Fruit fly (Drosophila melanogaster) S2 (cell line): ENCODE data around the gene CG5639.

Experiments
- CG8478 ChIP-seq: fragments of >200 bp; optimal IDR thresholded peaks from 2 replicates; lab custom pipeline; 2018
- CTCF ChIP-seq, 2 experiments: fragments of >200 bp; optimal IDR thresholded peaks; 2 replicates each; lab custom pipeline; 2018

DNA sequence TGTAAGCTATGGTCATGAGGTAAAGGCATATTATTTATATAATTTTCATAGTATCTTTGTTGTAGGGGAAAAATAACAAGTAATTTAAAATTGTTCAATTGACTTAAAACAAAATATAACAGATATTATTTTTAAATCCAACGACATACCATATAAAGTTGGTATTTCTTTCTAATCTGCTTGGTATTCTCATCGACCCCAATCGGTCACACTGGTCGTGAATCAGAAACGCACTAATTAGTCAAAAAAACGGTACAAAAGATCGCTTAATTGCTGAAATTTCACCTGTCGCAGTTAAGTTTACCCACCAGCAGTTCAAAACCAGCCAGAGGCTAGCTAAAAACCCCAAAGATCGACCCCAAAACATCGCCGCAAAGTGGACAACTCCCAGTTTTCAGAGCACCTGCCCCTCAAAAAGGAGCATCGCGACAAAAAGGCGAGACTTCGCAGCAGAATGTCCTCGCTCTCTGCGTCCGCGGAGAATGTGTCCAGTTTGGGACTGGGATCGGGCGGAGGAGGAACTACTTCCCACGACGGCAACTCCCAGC lies 13.2 kb downstream of the CG5639 start, which contains the start of gene pins:
- TF ChIP-seq CG8478 (lab: Kevin White, UChicago) = no peak
- no peak for TF ChIP-seq CTCF (optimal IDR thresholded peaks at IDR 0.05; lab: Kevin White, UChicago)
